Worm (Caenorhabditis elegans): ENCODE measurements around the gene C55A6.4.

The C55A6.4 gene

DNA sequence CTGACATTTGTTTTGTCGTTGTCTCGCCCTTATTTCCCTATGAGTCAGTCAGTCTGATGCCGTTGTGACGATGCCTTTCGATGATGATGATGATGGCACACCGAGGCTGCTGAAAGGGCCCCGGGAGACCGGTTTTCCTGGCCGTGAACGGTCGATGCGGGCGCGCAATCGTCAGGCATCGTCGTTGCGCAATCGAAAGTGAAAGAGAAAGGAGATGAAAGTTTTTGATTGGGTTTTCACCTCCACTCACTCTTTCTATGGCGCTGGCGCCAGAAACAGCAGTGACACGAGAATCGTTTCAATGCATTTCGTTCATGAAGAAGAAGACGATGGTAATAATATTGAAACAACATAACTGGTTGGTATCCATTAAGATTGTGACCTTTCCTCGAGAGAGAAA is 15.3 kb upstream of the C55A6.4 start:
- TF ChIP-seq him-1 (tag; optimal IDR thresholded peaks at IDR 0.05) = no peak
- no peak for TF ChIP-seq F55B11.4 (tag; optimal IDR thresholded peaks at IDR 0.05; ENCODE audit: borderline replicate concordance, insufficient read depth)
- TF ChIP-seq sea-2 (GFP tag; IDR thresholded peaks at IDR 0.05) = no peak
- 0 out of 2 replicates have a peak, but pooled peaks have one; percentile 23 for TF ChIP-seq ceh-91 (GFP tag; IDR thresholded peaks at IDR 0.05)
- no peak for TF ChIP-seq ceh-40 (GFP tag; IDR thresholded peaks at IDR 0.05)
- TF ChIP-seq fkh-3 (tag; optimal IDR thresholded peaks at IDR 0.05) = no peak
- TF ChIP-seq tlf-1 (GFP tag; optimal IDR thresholded peaks at IDR 0.05) = no peak
- TF ChIP-seq cebp-1 (GFP tag; IDR thresholded peaks at IDR 0.05) = no peak
- peak; percentile 16 for TF ChIP-seq cebp-1 (tag; optimal IDR thresholded peaks at IDR 0.05)
- no peak for TF ChIP-seq mxl-1 (tag; optimal IDR thresholded peaks at IDR 0.05)
- TF ChIP-seq F49E8.2 (tag; optimal IDR thresholded peaks at IDR 0.05; ENCODE audit: insufficient read depth) = no peak
- TF ChIP-seq chd-7 (tag; optimal IDR thresholded peaks at IDR 0.05) = no peak
- TF ChIP-seq F10E7.11 (tag; optimal IDR thresholded peaks at IDR 0.05) = no peak
- TF ChIP-seq rcor-1 (GFP tag; IDR thresholded peaks at IDR 0.05) = no peak
- no peak for TF ChIP-seq Y95B8A.8 (GFP tag; IDR thresholded peaks at IDR 0.05)
- no peak for TF ChIP-seq T26A5.8 (tag; optimal IDR thresholded peaks at IDR 0.05)
- TF ChIP-seq akir-1 (GFP tag; optimal IDR thresholded peaks at IDR 0.05) = peak; percentile 74
- no peak for TF ChIP-seq rpc-1 (optimal IDR thresholded peaks at IDR 0.05)
- TF ChIP-seq rpc-1 (tag; optimal IDR thresholded peaks at IDR 0.05) = no peak
- no peak for TF ChIP-seq cebp-2 (GFP tag; IDR thresholded peaks at IDR 0.05)
- TF ChIP-seq lin-40 (tag; optimal IDR thresholded peaks at IDR 0.05) = no peak
- no peak for TF ChIP-seq snpc-4 (GFP tag; optimal IDR thresholded peaks at IDR 0.05)
- no peak for TF ChIP-seq snpc-4 (tag; optimal IDR thresholded peaks at IDR 0.05)
- TF ChIP-seq ama-1 (optimal IDR thresholded peaks at IDR 0.05) = no peak
- no peak for TF ChIP-seq ama-1 (GFP tag; optimal IDR thresholded peaks at IDR 0.05)
- TF ChIP-seq madf-10 (tag; optimal IDR thresholded peaks at IDR 0.05) = no peak
- TF ChIP-seq ccch-3 (GFP tag; optimal IDR thresholded peaks at IDR 0.05) = no peak
- no peak for TF ChIP-seq ztf-26 (tag; optimal IDR thresholded peaks at IDR 0.05)
- no peak for TF ChIP-seq mel-28 (tag; optimal IDR thresholded peaks at IDR 0.05; ENCODE audit: borderline replicate concordance)
- no peak for TF ChIP-seq hlh-26 (GFP tag; conservative IDR thresholded peaks at IDR 0.05)
- TF ChIP-seq ceh-100 (GFP tag; IDR thresholded peaks at IDR 0.05) = no peak
- TF ChIP-seq nhr-179 (tag; optimal IDR thresholded peaks at IDR 0.05) = no peak
- no peak for TF ChIP-seq sdz-38 (tag; optimal IDR thresholded peaks at IDR 0.05)
- no peak for TF ChIP-seq ceh-79 (tag; optimal IDR thresholded peaks at IDR 0.05)
- no peak for TF ChIP-seq attf-3 (GFP tag; conservative IDR thresholded peaks at IDR 0.05)
- no peak for TF ChIP-seq xnd-1 (tag; optimal IDR thresholded peaks at IDR 0.05)
- TF ChIP-seq lsy-27 (tag; optimal IDR thresholded peaks at IDR 0.05; ENCODE audit: borderline replicate concordance, insufficient read depth) = no peak
- peak; percentile 49; the same call in 1 of the 2 replicates for TF ChIP-seq pbrm-1 (GFP tag; IDR thresholded peaks at IDR 0.05)
- TF ChIP-seq C06A6.2 (GFP tag; conservative IDR thresholded peaks at IDR 0.05) = 0 out of 2 replicates have a peak, but pooled peaks have one; percentile 37
- no peak for TF ChIP-seq ztf-6 (GFP tag; IDR thresholded peaks at IDR 0.05)
- TF ChIP-seq rec-8 (tag; optimal IDR thresholded peaks at IDR 0.05) = no peak
- TF ChIP-seq Y53G8AR.9 (GFP tag; conservative IDR thresholded peaks at IDR 0.05) = 0 out of 2 replicates have a peak, but pooled peaks have one; percentile 19
- TF ChIP-seq lin-26 (GFP tag; IDR thresholded peaks at IDR 0.05) = 0 out of 2 replicates have a peak, but pooled peaks have one; percentile 17
- no peak for TF ChIP-seq F23B12.7 (tag; optimal IDR thresholded peaks at IDR 0.05; ENCODE audit: insufficient read depth)
- TF ChIP-seq nhr-120 (GFP tag; IDR thresholded peaks at IDR 0.05) = 0 out of 2 replicates have a peak, but pooled peaks have one; percentile 75
- TF ChIP-seq nhr-27 (tag; optimal IDR thresholded peaks at IDR 0.05) = no peak
- no peak for TF ChIP-seq K11D2.4 (GFP tag; IDR thresholded peaks at IDR 0.05)
- no peak for TF ChIP-seq dpl-1 (GFP tag; optimal IDR thresholded peaks at IDR 0.05)
- TF ChIP-seq ceh-27 (GFP tag; optimal IDR thresholded peaks at IDR 0.05) = peak; percentile 27
- no peak for TF ChIP-seq ztf-18 (tag; optimal IDR thresholded peaks at IDR 0.05)

Measured in whole organism, young adult.